Fruit fly (Drosophila melanogaster): ENCODE results near the gene RpL9.

dm6 chr2L:11022804-11023203 lies 18.8 kb upstream of the RpL9 start:
- TF ChIP-seq Bdp1 (GFP tag; optimal IDR thresholded peaks at IDR 0.05) (no peak), CG13287 (GFP tag; IDR thresholded peaks at IDR 0.05; ENCODE audit: partially characterized antibody) (no peak), CG4707 (GFP tag; optimal IDR thresholded peaks at IDR 0.05) (no peak), Lim3 (GFP tag; IDR thresholded peaks at IDR 0.05) (no peak), CG8924 (tag; optimal IDR thresholded peaks at IDR 0.05) (no peak), CG13123 (GFP tag; optimal IDR thresholded peaks at IDR 0.05) (no peak), CG16813 (GFP tag; IDR thresholded peaks at IDR 0.05; ENCODE audit: partially characterized antibody) (no peak), CG6654 (GFP tag; optimal IDR thresholded peaks at IDR 0.05) (no peak), GATAe (GFP tag; conservative IDR thresholded peaks at IDR 0.05) (no peak), NC2α (GFP tag; optimal IDR thresholded peaks at IDR 0.05) (no peak), Ssrp (tag; optimal IDR thresholded peaks at IDR 0.05) (no peak), CG12769 (tag; optimal IDR thresholded peaks at IDR 0.05) (no peak), luna (GFP tag; optimal IDR thresholded peaks at IDR 0.05) (no peak), Hr39 (optimal IDR thresholded peaks at IDR 0.05) (no peak)

All from whole organism, embryonic.